Fruit fly (Drosophila melanogaster): ENCODE measurements around the gene Or85e.

DNA sequence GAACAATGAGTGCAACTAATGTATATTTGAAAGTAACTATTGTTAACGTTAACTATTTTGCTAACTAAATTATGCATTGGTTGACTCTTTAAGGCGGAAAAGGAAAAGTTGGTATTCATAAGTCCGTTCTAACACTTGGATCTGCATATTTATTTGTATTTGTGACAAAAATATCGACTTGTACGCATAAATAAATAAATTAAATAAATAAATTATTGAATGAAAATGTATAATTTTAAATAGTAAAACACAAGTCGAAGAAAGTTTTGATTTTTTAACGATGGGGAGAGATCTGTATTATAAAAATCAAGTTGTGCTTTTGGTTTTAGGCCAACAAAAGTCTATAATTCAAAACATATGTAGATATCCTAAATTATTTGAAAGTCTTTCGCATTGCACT is 31.9 kb upstream of the Or85e start, which contains the start of gene CG8036:
- TF ChIP-seq CG8924 (tag; optimal IDR thresholded peaks at IDR 0.05) (no peak), CG11723 (GFP tag; optimal IDR thresholded peaks at IDR 0.05) (no peak)

Measured in whole organism, embryonic.